Worm (Caenorhabditis elegans) whole organism, L1 larva: ENCODE data around the gene apn-1.

Source experiments
- F16B12.6 ChIP-seq: fragments of 150-350 bp; optimal IDR thresholded peaks from 2 replicates; lab custom pipeline; 2014; ENCODE audit warnings: missing biosample characterization, missing genetic modification characterization
- nhr-12 ChIP-seq: sonication (generic microtip); optimal IDR thresholded peaks from 2 replicates; lab custom pipeline; 2017; ENCODE audit warnings: missing biosample characterization, missing genetic modification characterization
- nhr-28 ChIP-seq: fragments of 150-350 bp; optimal IDR thresholded peaks from 2 replicates; lab custom pipeline; 2014; ENCODE audit warnings: missing biosample characterization, missing genetic modification characterization
- skn-1 ChIP-seq: fragments of 150-350 bp; optimal IDR thresholded peaks from 2 replicates; lab custom pipeline; 2014; ENCODE audit warnings: missing biosample characterization, missing genetic modification characterization
- zip-4 ChIP-seq: fragments of 200-800 bp; sonication (Bioruptor generic); optimal IDR thresholded peaks from 2 replicates; lab custom pipeline; 2018; ENCODE audit warnings: mild to moderate bottlenecking, missing genetic modification characterization, moderate library complexity, missing compliant biosample characterization

DNA sequence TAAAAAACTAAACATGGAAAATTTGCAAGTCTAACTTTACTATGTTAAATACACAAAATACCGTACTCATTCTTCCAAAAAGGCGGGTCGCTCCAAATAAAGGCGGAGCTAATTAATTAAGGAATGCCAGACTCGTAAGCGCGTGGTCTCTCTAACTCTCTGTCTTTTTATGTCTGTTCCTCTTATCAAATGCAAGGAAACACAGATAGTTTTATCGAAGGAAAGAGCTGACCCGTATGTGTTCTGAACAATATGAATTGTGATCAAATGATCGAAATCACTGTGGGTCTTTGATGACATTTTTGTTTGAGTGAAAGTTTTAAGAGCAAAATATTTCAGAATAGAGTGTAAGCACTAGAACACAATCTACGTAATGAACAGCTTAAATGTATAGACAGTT is 45.9 kb upstream of the apn-1 start:
- TF ChIP-seq nhr-28 (tag; lab: Kevin White, UChicago) (no peak), nhr-12 (tag; lab: Kevin White, UChicago) (no peak), skn-1 (no peak), zip-4 (GFP tag; lab: Kevin White, UChicago) (no peak), F16B12.6 (tag; lab: Kevin White, UChicago) (no peak)
